Worm (Caenorhabditis elegans) whole organism, young adult: ENCODE results near the gene C12D8.13.

ENCODE experiments used
- B0035.1 ChIP-seq: sonication (generic microtip); optimal IDR thresholded peaks from 2 replicates; lab custom pipeline; 2016; ENCODE audit warnings: missing genetic modification characterization, mild to moderate bottlenecking, missing compliant biosample characterization, missing genotype, missing genetic modification reagents
- B0336.3 ChIP-seq: fragments of 200-800 bp; sonication (Bioruptor generic); IDR thresholded peaks from 2 replicates; pipeline ENCODE4 v1.3.6; 2022; ENCODE audit warnings: missing genetic modification characterization, missing compliant biosample characterization
- C06A6.2 ChIP-seq: fragments of 200-800 bp; sonication (Bioruptor generic); conservative IDR thresholded peaks from 2 replicates; pipeline ENCODE4 v1.3.6; 2022; ENCODE audit warnings: missing genetic modification characterization, missing compliant biosample characterization
- D2030.7 ChIP-seq: fragments of 200-800 bp; sonication (Bioruptor generic); IDR thresholded peaks from 2 replicates; pipeline ENCODE4 v1.3.6; 2022; ENCODE audit warnings: missing genetic modification reagents, missing genetic modification characterization, missing compliant biosample characterization
- F10E7.11 ChIP-seq: sonication (generic microtip); optimal IDR thresholded peaks from 2 replicates; lab custom pipeline; 2017; ENCODE audit warnings: mild to moderate bottlenecking, missing genetic modification characterization, moderate library complexity, missing compliant biosample characterization
- F22D6.2 ChIP-seq: sonication (generic microtip); optimal IDR thresholded peaks from 2 replicates; lab custom pipeline; 2016; ENCODE audit warnings: mild to moderate bottlenecking, missing genetic modification characterization, missing compliant biosample characterization
- F39B2.1 ChIP-seq: fragments of 200-800 bp; sonication (Bioruptor generic); IDR thresholded peaks from 2 replicates; pipeline ENCODE4 v1.3.6; 2022; ENCODE audit warnings: missing genetic modification reagents, missing genetic modification characterization, missing compliant biosample characterization
- F49E8.2 ChIP-seq: sonication (generic microtip); optimal IDR thresholded peaks from 3 replicates; lab custom pipeline; 2017; ENCODE audit warnings: missing genetic modification characterization, mild to moderate bottlenecking, missing compliant biosample characterization, antibody characterized with exemption, moderate library complexity; ENCODE audit not compliant: insufficient read depth
- F57C9.4 ChIP-seq: sonication (generic microtip); optimal IDR thresholded peaks from 2 replicates; lab custom pipeline; 2017; ENCODE audit warnings: mild to moderate bottlenecking, missing genetic modification characterization, missing compliant biosample characterization
- K12H6.12 ChIP-seq: fragments of 200-800 bp; sonication (Bioruptor generic); optimal IDR thresholded peaks from 2 replicates; lab custom pipeline; 2018; ENCODE audit warnings: mild to moderate bottlenecking, missing genetic modification characterization, missing compliant biosample characterization
- T26A5.8 ChIP-seq: sonication (generic microtip); optimal IDR thresholded peaks from 2 replicates; lab custom pipeline; 2016; ENCODE audit warnings: missing genetic modification characterization, missing compliant biosample characterization
- Y56A3A.18 ChIP-seq: fragments of 200-800 bp; sonication (Bioruptor generic); IDR thresholded peaks from 2 replicates; pipeline ENCODE4 v1.3.6; 2022; ENCODE audit warnings: missing genetic modification reagents, missing genetic modification characterization, missing compliant biosample characterization
- Y79H2A.3 ChIP-seq: fragments of 200-800 bp; sonication (Bioruptor generic); conservative IDR thresholded peaks from 2 replicates; pipeline ENCODE4 v1.3.6; 2022; ENCODE audit warnings: missing genetic modification reagents, missing genetic modification characterization, missing compliant biosample characterization
- Y95B8A.8 ChIP-seq: fragments of 200-800 bp; sonication (Bioruptor generic); IDR thresholded peaks from 2 replicates; pipeline ENCODE4 v1.3.6; 2022; ENCODE audit warnings: missing genetic modification reagents, missing genetic modification characterization, missing compliant biosample characterization
- ama-1 ChIP-seq, 3 experiments: fragments of 150-350 bp in 1 of 3; sonication (generic microtip) in 2 of 3; optimal IDR thresholded peaks; 2 replicates each; lab custom pipeline; 2014 to 2018; ENCODE audit warnings: missing biosample characterization in 2 of 3, missing genetic modification characterization in 2 of 3, missing genetic modification reagents in 2 of 3
- aptf-2 ChIP-seq: fragments of 200-800 bp; sonication (Bioruptor generic); conservative IDR thresholded peaks from 2 replicates; pipeline ENCODE4 v1.3.6; 2022; ENCODE audit warnings: missing genetic modification reagents, missing genetic modification characterization, missing compliant biosample characterization
- aptf-3 ChIP-seq: fragments of 200-800 bp; sonication (Bioruptor generic); IDR thresholded peaks from 2 replicates; pipeline ENCODE4 v1.3.6; 2022; ENCODE audit warnings: missing genetic modification characterization, missing compliant biosample characterization
- atf-7 ChIP-seq: sonication (generic microtip); optimal IDR thresholded peaks from 2 replicates; lab custom pipeline; 2017; ENCODE audit warnings: mild to moderate bottlenecking, missing genetic modification characterization, missing compliant biosample characterization
- attf-3 ChIP-seq: fragments of 200-800 bp; sonication (Bioruptor generic); conservative IDR thresholded peaks from 2 replicates; pipeline ENCODE4 v1.3.6; 2022; ENCODE audit warnings: missing genetic modification reagents, missing genetic modification characterization, missing compliant biosample characterization
- attf-6 ChIP-seq: fragments of 200-800 bp; sonication (Bioruptor generic); IDR thresholded peaks from 2 replicates; pipeline ENCODE4 v1.3.6; 2022; ENCODE audit warnings: missing genetic modification reagents, missing genetic modification characterization, missing compliant biosample characterization
- cebp-1 ChIP-seq, 2 experiments: fragments of 200-800 bp in 1 of 2; sonication (Bioruptor generic) in 1 of 2; sonication (generic microtip) in 1 of 2; IDR thresholded peaks in 1 of 2; optimal IDR thresholded peaks in 1 of 2; 2 replicates each; pipeline versions ENCODE4 v1.3.6 to Lab custom; 2017 to 2022; ENCODE audit warnings: missing compliant biosample characterization in 2 of 2, missing genetic modification characterization in 2 of 2, mild to moderate bottlenecking in 1 of 2, missing genetic modification reagents in 1 of 2, moderate library complexity in 1 of 2
- ets-4 ChIP-seq: fragments of 200-800 bp; sonication (Bioruptor generic); optimal IDR thresholded peaks from 2 replicates; lab custom pipeline; 2018; ENCODE audit warnings: mild to moderate bottlenecking, missing genetic modification characterization, missing compliant biosample characterization
- him-1 ChIP-seq: sonication (generic microtip); optimal IDR thresholded peaks from 2 replicates; lab custom pipeline; 2016; ENCODE audit warnings: missing genotype, missing genetic modification reagents, missing genetic modification characterization, missing compliant biosample characterization
- hsf-1 ChIP-seq: fragments of 200-800 bp; sonication (Bioruptor generic); IDR thresholded peaks from 2 replicates; pipeline ENCODE4 v1.3.6; 2022; ENCODE audit warnings: missing genetic modification reagents, missing genetic modification characterization, missing compliant biosample characterization
- lin-26 ChIP-seq: fragments of 200-800 bp; sonication (Bioruptor generic); IDR thresholded peaks from 2 replicates; pipeline ENCODE4 v1.3.6; 2022; ENCODE audit warnings: missing genetic modification reagents, missing genetic modification characterization, missing compliant biosample characterization
- lir-1 ChIP-seq: fragments of 200-800 bp; sonication (Bioruptor generic); conservative IDR thresholded peaks from 2 replicates; pipeline ENCODE4 v1.3.6; 2022; ENCODE audit warnings: missing genetic modification reagents, missing genetic modification characterization, missing compliant biosample characterization
- madf-6 ChIP-seq: fragments of 200-800 bp; sonication (Bioruptor generic); IDR thresholded peaks from 2 replicates; pipeline ENCODE4 v1.3.6; 2022; ENCODE audit warnings: missing genetic modification reagents, missing genetic modification characterization, missing compliant biosample characterization
- mes-4 ChIP-seq: sonication (generic microtip); optimal IDR thresholded peaks from 2 replicates; lab custom pipeline; 2016; ENCODE audit warnings: missing genotype, missing genetic modification characterization, missing compliant biosample characterization
- nhr-120 ChIP-seq: fragments of 200-800 bp; sonication (Bioruptor generic); IDR thresholded peaks from 2 replicates; pipeline ENCODE4 v1.3.6; 2022; ENCODE audit warnings: missing genetic modification characterization, missing compliant biosample characterization
- nhr-80 ChIP-seq: sonication (generic microtip); optimal IDR thresholded peaks from 2 replicates; lab custom pipeline; 2016; ENCODE audit warnings: missing genetic modification characterization, missing compliant biosample characterization
- pbrm-1 ChIP-seq: fragments of 200-800 bp; sonication (Bioruptor generic); IDR thresholded peaks from 2 replicates; pipeline ENCODE4 v1.3.6; 2022; ENCODE audit warnings: missing genetic modification reagents, missing genetic modification characterization, missing compliant biosample characterization
- pha-4 ChIP-seq: fragments of 150-350 bp; sonication (generic microtip); optimal IDR thresholded peaks from 2 replicates; lab custom pipeline; 2014; ENCODE audit warnings: missing biosample characterization, missing genetic modification reagents, missing genetic modification characterization
- rpc-1 ChIP-seq, 2 experiments: fragments of 150-350 bp in 1 of 2; sonication (generic microtip) in 1 of 2; optimal IDR thresholded peaks; 2 replicates each; lab custom pipeline; 2014 to 2018; ENCODE audit warnings: missing biosample characterization in 1 of 2, missing genetic modification characterization in 1 of 2, missing genetic modification reagents in 1 of 2, missing genotype in 1 of 2
- tbp1 ChIP-seq: fragments of 200-800 bp; sonication (Bioruptor generic); optimal IDR thresholded peaks from 2 replicates; lab custom pipeline; 2018; ENCODE audit warnings: mild to moderate bottlenecking, missing genetic modification characterization, missing compliant biosample characterization
- unc-62 ChIP-seq: fragments of 150-350 bp; optimal IDR thresholded peaks from 2 replicates; lab custom pipeline; 2014; ENCODE audit warnings: missing biosample characterization, missing genetic modification reagents, missing genetic modification characterization
- zfh-2 ChIP-seq: fragments of 200-800 bp; sonication (Bioruptor generic); conservative IDR thresholded peaks from 2 replicates; pipeline ENCODE4 v1.3.6; 2022; ENCODE audit warnings: missing genetic modification reagents, missing genetic modification characterization, missing compliant biosample characterization
- ztf-18 ChIP-seq: sonication (generic microtip); optimal IDR thresholded peaks from 2 replicates; lab custom pipeline; 2016; ENCODE audit warnings: missing genotype, mild to moderate bottlenecking, missing genetic modification characterization, missing compliant biosample characterization
- ztf-22 ChIP-seq: fragments of 200-800 bp; sonication (Bioruptor generic); optimal IDR thresholded peaks from 2 replicates; lab custom pipeline; 2018; ENCODE audit warnings: mild to moderate bottlenecking, missing genetic modification characterization, moderate library complexity, missing compliant biosample characterization
- ztf-25 ChIP-seq: fragments of 200-800 bp; sonication (Bioruptor generic); IDR thresholded peaks from 2 replicates; pipeline ENCODE4 v1.3.6; 2022; ENCODE audit warnings: missing genetic modification reagents, missing genetic modification characterization, missing compliant biosample characterization

Gene C12D8.13

ce11 chrV:10255005-10255472 lies 34.5 kb upstream of the C12D8.13 start, which contains the start of gene rop-1 (continued):
- TF ChIP-seq attf-3 (GFP tag; lab: Robert Waterston, UW): no peak
- TF ChIP-seq pha-4 (tag; lab: Kevin White, UChicago): no peak
- no peak for TF ChIP-seq rpc-1 (optimal IDR thresholded peaks at IDR 0.05; lab: Kevin White, UChicago)
- TF ChIP-seq rpc-1 (tag; optimal IDR thresholded peaks at IDR 0.05; lab: Kevin White, UChicago): no peak
- peak; percentile 38 for TF ChIP-seq nhr-80 (tag; lab: Kevin White, UChicago)
- TF ChIP-seq F10E7.11 (tag; lab: Kevin White, UChicago): no peak
- 0 out of 2 replicates have a peak, but pooled peaks have one; percentile 31 for TF ChIP-seq cebp-1 (GFP tag; IDR thresholded peaks at IDR 0.05; lab: Robert Waterston, UW)
- peak; percentile 87 for TF ChIP-seq cebp-1 (tag; optimal IDR thresholded peaks at IDR 0.05; lab: Kevin White, UChicago)
- no peak for TF ChIP-seq Y56A3A.18 (GFP tag; lab: Robert Waterston, UW)
- TF ChIP-seq F39B2.1: no peak
- TF ChIP-seq F57C9.4 (tag; lab: Kevin White, UChicago): no peak
- TF ChIP-seq pbrm-1 (GFP tag; lab: Robert Waterston, UW): no peak
- TF ChIP-seq K12H6.12: no peak
- TF ChIP-seq nhr-120: no peak
- TF ChIP-seq unc-62 (GFP tag; lab: Kevin White, UChicago): peak; percentile 42
- TF ChIP-seq Y95B8A.8: no peak

DNA sequence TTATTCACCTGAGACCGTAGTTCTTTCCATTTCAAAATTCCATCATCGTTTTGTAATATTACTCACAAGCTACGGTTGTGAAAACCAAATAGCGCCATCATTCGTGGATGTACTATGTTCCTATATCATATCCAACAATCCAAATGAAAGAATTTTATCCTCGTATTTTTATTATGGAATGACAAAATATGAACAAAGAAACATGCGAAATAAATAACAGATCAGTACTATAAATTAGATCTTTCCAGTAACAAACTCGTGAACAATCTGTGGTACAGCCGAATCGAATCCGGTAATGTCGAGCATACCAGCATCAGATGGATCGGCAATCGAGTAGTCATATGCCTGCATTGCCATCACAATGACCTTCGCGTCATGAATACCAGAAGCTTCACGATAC lies 32.2 kb upstream of the C12D8.13 start:
- no peak for TF ChIP-seq ama-1 (optimal IDR thresholded peaks at IDR 0.05; lab: Kevin White, UChicago)
- TF ChIP-seq ama-1 (GFP tag; optimal IDR thresholded peaks at IDR 0.05; lab: Kevin White, UChicago): peak in 1 of 2 experiments; percentile 64
- 0 out of 2 replicates have a peak, but pooled peaks have one; percentile 11 for TF ChIP-seq madf-6
- TF ChIP-seq hsf-1: no peak
- no peak for TF ChIP-seq F22D6.2 (tag; lab: Kevin White, UChicago)
- TF ChIP-seq lir-1 (GFP tag; lab: Robert Waterston, UW): no peak
- TF ChIP-seq tbp1 (GFP tag; lab: Kevin White, UChicago): no peak
- TF ChIP-seq aptf-3 (GFP tag; lab: Robert Waterston, UW): no peak
- TF ChIP-seq cebp-1 (GFP tag; IDR thresholded peaks at IDR 0.05; lab: Robert Waterston, UW): no peak; the same call in 1 of the 2 replicates
- peak; percentile 24 for TF ChIP-seq cebp-1 (tag; optimal IDR thresholded peaks at IDR 0.05; lab: Kevin White, UChicago)
- TF ChIP-seq ets-4 (GFP tag; lab: Kevin White, UChicago): no peak
- no peak for TF ChIP-seq lin-26 (GFP tag; lab: Robert Waterston, UW)
- no peak for TF ChIP-seq attf-6 (GFP tag; lab: Robert Waterston, UW)
- no peak for TF ChIP-seq B0035.1 (tag; lab: Kevin White, UChicago)
- no peak for TF ChIP-seq mes-4 (tag; lab: Kevin White, UChicago)
- peak; percentile 25 for TF ChIP-seq him-1 (tag; lab: Kevin White, UChicago)
- TF ChIP-seq F49E8.2 (tag; lab: Kevin White, UChicago): peak; percentile 10
- no peak for TF ChIP-seq ztf-18
- TF ChIP-seq aptf-2 (GFP tag; lab: Robert Waterston, UW): no peak
- TF ChIP-seq F57C9.4 (tag; lab: Kevin White, UChicago): no peak
- TF ChIP-seq Y79H2A.3 (GFP tag; lab: Robert Waterston, UW): no peak
- peak; percentile 53; the same call in 1 of the 2 replicates for TF ChIP-seq B0336.3 (GFP tag; lab: Robert Waterston, UW)
- peak; percentile 44; the same call in 1 of the 2 replicates for TF ChIP-seq Y56A3A.18 (GFP tag; lab: Robert Waterston, UW)
- TF ChIP-seq atf-7 (tag; lab: Kevin White, UChicago): no peak
- TF ChIP-seq T26A5.8: no peak
- no peak for TF ChIP-seq C06A6.2 (GFP tag; lab: Robert Waterston, UW)
- no peak for TF ChIP-seq K12H6.12
- TF ChIP-seq zfh-2 (GFP tag; lab: Robert Waterston, UW): no peak
- TF ChIP-seq ztf-22 (GFP tag; lab: Kevin White, UChicago): no peak
- TF ChIP-seq ztf-25 (GFP tag; lab: Robert Waterston, UW): no peak
- no peak for TF ChIP-seq D2030.7 (GFP tag; lab: Robert Waterston, UW)
- peak; percentile 67; the same call in 1 of the 2 replicates for TF ChIP-seq Y95B8A.8
